Fruit fly (Drosophila melanogaster): ENCODE measurements around the gene CG17440.

Gene CG17440

DNA sequence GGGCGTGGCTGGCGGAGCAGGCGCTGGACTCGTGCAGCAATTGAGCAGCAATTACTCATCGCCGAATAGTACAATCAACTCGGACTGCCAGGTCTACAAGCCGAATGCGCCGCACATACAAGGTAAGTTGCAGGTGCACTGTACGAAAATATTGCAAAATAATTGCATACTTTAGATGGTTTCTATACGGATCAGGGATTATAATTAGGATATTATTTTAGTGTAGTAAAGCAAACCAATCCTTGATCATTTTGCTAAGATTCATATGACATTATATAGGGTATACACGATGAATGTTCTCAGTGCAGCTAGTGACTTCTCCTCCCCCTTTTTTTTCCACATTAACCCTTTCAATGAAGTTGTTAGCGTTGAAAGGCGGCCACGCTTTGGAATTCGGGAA lies 25.8 kb upstream of the CG17440 start (continued):
- TF ChIP-seq CG4820 (GFP tag; optimal IDR thresholded peaks at IDR 0.05) (peak; percentile 2), CG11456 (GFP tag; IDR thresholded peaks at IDR 0.05) (no peak), tgo (GFP tag; IDR thresholded peaks at IDR 0.05) (no peak), zfh1 (GFP tag; IDR thresholded peaks at IDR 0.05) (peak; percentile 71), CG31441 (GFP tag; IDR thresholded peaks at IDR 0.05) (no peak), Ets97D (GFP tag; optimal IDR thresholded peaks at IDR 0.05) (no peak), Dip2 (GFP tag; IDR thresholded peaks at IDR 0.05) (no peak), vvl (GFP tag; IDR thresholded peaks at IDR 0.05) (peak; percentile 72), yki (optimal IDR thresholded peaks at IDR 0.05) (no peak), dysf (GFP tag; IDR thresholded peaks at IDR 0.05) (peak; percentile 46; the same call in 1 of the 3 replicates), CG12299 (tag; optimal IDR thresholded peaks at IDR 0.05) (no peak), twi (tag; optimal IDR thresholded peaks at IDR 0.05) (no peak), dmrt11E (tag; optimal IDR thresholded peaks at IDR 0.05) (peak; percentile 61), bbx (GFP tag; IDR thresholded peaks at IDR 0.05; ENCODE audit: partially characterized antibody) (no peak), Poxn (GFP tag; IDR thresholded peaks at IDR 0.05) (no peak), Tbp (GFP tag; optimal IDR thresholded peaks at IDR 0.05) (no peak), croc (GFP tag; conservative IDR thresholded peaks at IDR 0.05) (no peak; the same call in 2 of the 3 replicates), CG16863 (GFP tag; optimal IDR thresholded peaks at IDR 0.05) (no peak), CG13296 (GFP tag; optimal IDR thresholded peaks at IDR 0.05) (no peak), CG2202 (tag; optimal IDR thresholded peaks at IDR 0.05) (no peak), fu2 (GFP tag; optimal IDR thresholded peaks at IDR 0.05) (no peak), CG8290 (GFP tag; optimal IDR thresholded peaks at IDR 0.05) (no peak), CG8290 (tag; optimal IDR thresholded peaks at IDR 0.05) (no peak), Blimp-1 (GFP tag; optimal IDR thresholded peaks at IDR 0.05) (peak; percentile 47), Xrp1 (GFP tag; IDR thresholded peaks at IDR 0.05) (peak; percentile 68; the same call in 1 of the 2 replicates), lbe (GFP tag; optimal IDR thresholded peaks at IDR 0.05) (no peak), stwl (tag; optimal IDR thresholded peaks at IDR 0.05) (no peak), HmgZ (tag; optimal IDR thresholded peaks at IDR 0.05) (no peak), Trl (optimal IDR thresholded peaks at IDR 0.05) (no peak), Trl (GFP tag; optimal IDR thresholded peaks at IDR 0.05) (no peak), Abd-B (GFP tag; optimal IDR thresholded peaks at IDR 0.05) (no peak)

dm6 chrX:9291270-9291669 lies 21.5 kb upstream of the CG17440 start:
- no peak for TF ChIP-seq gem (tag; optimal IDR thresholded peaks at IDR 0.05)
- TF ChIP-seq vfl (GFP tag; optimal IDR thresholded peaks at IDR 0.05): no peak
- TF ChIP-seq CG8281 (tag; optimal IDR thresholded peaks at IDR 0.05): peak; percentile 98
- TF ChIP-seq CG10462 (GFP tag; optimal IDR thresholded peaks at IDR 0.05): no peak

DNA sequence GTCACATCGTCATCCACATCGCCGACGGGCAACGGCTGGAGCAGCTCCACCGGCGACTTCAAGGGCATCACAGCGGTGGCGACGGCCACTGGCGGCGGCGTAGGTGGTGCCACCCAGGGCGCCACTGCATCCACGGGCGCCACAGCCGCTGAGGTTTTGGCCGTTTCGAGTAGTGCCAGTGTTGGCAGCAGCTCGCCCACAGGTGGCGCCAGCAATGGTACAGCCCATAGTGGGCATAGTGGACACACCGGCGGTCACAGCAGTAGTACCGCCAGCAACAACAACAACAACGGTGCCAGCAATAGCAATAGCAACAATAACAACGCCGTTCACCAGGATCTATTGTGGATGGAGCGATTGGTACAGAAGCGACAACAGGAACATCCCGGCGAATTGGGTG lies 16.7 kb upstream of the CG17440 start:
- TF ChIP-seq sisA (GFP tag; IDR thresholded peaks at IDR 0.05) (no peak), yki (optimal IDR thresholded peaks at IDR 0.05) (no peak), CG4360 (GFP tag; IDR thresholded peaks at IDR 0.05) (peak; percentile 44; the same call in 1 of the 2 replicates), Neu2 (GFP tag; optimal IDR thresholded peaks at IDR 0.05; ENCODE audit: borderline replicate concordance) (no peak), CG7745 (tag; optimal IDR thresholded peaks at IDR 0.05) (no peak), CG7556 (GFP tag; optimal IDR thresholded peaks at IDR 0.05) (no peak), p53 (GFP tag; optimal IDR thresholded peaks at IDR 0.05) (no peak), Mad (GFP tag; optimal IDR thresholded peaks at IDR 0.05) (no peak), Myb (GFP tag; optimal IDR thresholded peaks at IDR 0.05) (no peak), vnd (GFP tag; IDR thresholded peaks at IDR 0.05; ENCODE audit: partially characterized antibody) (no peak), CG7839 (tag; optimal IDR thresholded peaks at IDR 0.05) (no peak), CG17612 (GFP tag; IDR thresholded peaks at IDR 0.05) (no peak), Optix (GFP tag; IDR thresholded peaks at IDR 0.05) (no peak), luna (GFP tag; optimal IDR thresholded peaks at IDR 0.05) (no peak), CG32532 (GFP tag; IDR thresholded peaks at IDR 0.05) (no peak), CTCF (GFP tag; optimal IDR thresholded peaks at IDR 0.05) (peak; percentile 87), PHDP (tag; optimal IDR thresholded peaks at IDR 0.05) (no peak), fru (optimal IDR thresholded peaks at IDR 0.05) (no peak), ase (GFP tag; IDR thresholded peaks at IDR 0.05) (no peak), so (GFP tag; IDR thresholded peaks at IDR 0.05) (no peak), CG10979 (tag; optimal IDR thresholded peaks at IDR 0.05) (peak; percentile 59)
